Worm (Caenorhabditis elegans) whole organism, L1 larva: ENCODE results near the gene fbxc-36.

Source experiments
- C34B4.2 ChIP-seq: sonication (generic microtip); optimal IDR thresholded peaks from 2 replicates; lab custom pipeline; 2017; ENCODE audit warnings: mild to moderate bottlenecking, missing genetic modification characterization, missing compliant biosample characterization
- F16B12.6 ChIP-seq: fragments of 150-350 bp; optimal IDR thresholded peaks from 2 replicates; lab custom pipeline; 2014; ENCODE audit warnings: missing biosample characterization, missing genetic modification characterization
- Y116A8C.19 ChIP-seq: sonication (generic microtip); optimal IDR thresholded peaks from 2 replicates; lab custom pipeline; 2016; ENCODE audit warnings: missing compliant biosample characterization, missing genetic modification characterization, borderline replicate concordance
- alr-1 ChIP-seq: fragments of 200-800 bp; sonication (Bioruptor generic); optimal IDR thresholded peaks from 2 replicates; lab custom pipeline; 2018; ENCODE audit warnings: borderline replicate concordance, mild to moderate bottlenecking, missing genetic modification characterization, missing compliant biosample characterization
- aly-2 ChIP-seq: fragments of 150-350 bp; optimal IDR thresholded peaks from 2 replicates; lab custom pipeline; 2014; ENCODE audit warnings: missing biosample characterization, missing genetic modification characterization
- ceh-8 ChIP-seq: fragments of 200-800 bp; sonication (Bioruptor generic); optimal IDR thresholded peaks from 2 replicates; lab custom pipeline; 2018; ENCODE audit warnings: mild to moderate bottlenecking, missing genetic modification characterization, moderate library complexity, missing compliant biosample characterization
- ceh-82 ChIP-seq, 3 experiments: fragments of 150-350 bp in 1 of 3; sonication (generic microtip) in 2 of 3; optimal IDR thresholded peaks; 2 replicates each; lab custom pipeline; 2014 to 2017; ENCODE audit warnings: missing biosample characterization in 3 of 3, missing genetic modification characterization in 3 of 3
- ces-1 ChIP-seq: fragments of 150-350 bp; optimal IDR thresholded peaks from 2 replicates; lab custom pipeline; 2014; ENCODE audit warnings: missing biosample characterization, missing genetic modification reagents, missing genetic modification characterization
- dsc-1 ChIP-seq: sonication (generic microtip); optimal IDR thresholded peaks from 2 replicates; lab custom pipeline; 2016; ENCODE audit warnings: mild to moderate bottlenecking, missing genetic modification characterization, missing compliant biosample characterization
- efl-1 ChIP-seq, 4 experiments: fragments of 150-350 bp; optimal IDR thresholded peaks in 3 of 4; peaks in 1 of 4; 1 replicate in 1 of 4; 2 replicates in 3 of 4; lab custom pipeline; 2014; ENCODE audit warnings: missing biosample characterization in 2 of 4, missing genetic modification characterization in 2 of 4, missing genetic modification reagents in 2 of 4
- efl-3 ChIP-seq: fragments of 200-800 bp; sonication (Bioruptor generic); optimal IDR thresholded peaks from 2 replicates; lab custom pipeline; 2018; ENCODE audit warnings: mild to moderate bottlenecking, missing genetic modification characterization, missing compliant biosample characterization
- elt-2 ChIP-seq: sonication (generic microtip); optimal IDR thresholded peaks from 2 replicates; lab custom pipeline; 2016; ENCODE audit warnings: missing genetic modification characterization, mild to moderate bottlenecking, inconsistent platforms, missing compliant biosample characterization, missing genetic modification reagents
- fkh-10 ChIP-seq: sonication (generic microtip); optimal IDR thresholded peaks from 2 replicates; lab custom pipeline; 2017; ENCODE audit warnings: missing biosample characterization, missing genetic modification reagents, missing genetic modification characterization
- fkh-8 ChIP-seq: sonication (generic microtip); optimal IDR thresholded peaks from 2 replicates; lab custom pipeline; 2016; ENCODE audit warnings: mild to moderate bottlenecking, missing genetic modification characterization, missing compliant biosample characterization
- fos-1 ChIP-seq: fragments of 150-350 bp; optimal IDR thresholded peaks from 2 replicates; lab custom pipeline; 2014; ENCODE audit warnings: missing biosample characterization, missing genetic modification characterization
- grh-1 ChIP-seq: fragments of 200-800 bp; sonication (Bioruptor generic); IDR thresholded peaks from 2 replicates; pipeline ENCODE4 v1.3.6; 2022; ENCODE audit warnings: missing genetic modification reagents, missing genetic modification characterization, missing compliant biosample characterization
- hlh-17 ChIP-seq: fragments of 200-800 bp; sonication (Bioruptor generic); optimal IDR thresholded peaks from 2 replicates; lab custom pipeline; 2018; ENCODE audit warnings: missing genetic modification characterization, mild to moderate bottlenecking, missing compliant biosample characterization, moderate library complexity, borderline replicate concordance
- hpl-2 ChIP-seq: fragments of 150-350 bp; optimal IDR thresholded peaks from 2 replicates; lab custom pipeline; 2014; ENCODE audit warnings: missing biosample characterization, missing genetic modification reagents, missing genetic modification characterization
- lin-13 ChIP-seq: fragments of 150-350 bp; optimal IDR thresholded peaks from 2 replicates; lab custom pipeline; 2014; ENCODE audit warnings: missing biosample characterization, missing genetic modification reagents, missing genetic modification characterization
- lin-14 ChIP-seq: fragments of 200-800 bp; sonication (Bioruptor generic); optimal IDR thresholded peaks from 2 replicates; lab custom pipeline; 2018; ENCODE audit warnings: mild to moderate bottlenecking, missing genetic modification characterization, moderate library complexity, missing compliant biosample characterization
- lin-15B ChIP-seq: fragments of 150-350 bp; sonication (generic microtip); optimal IDR thresholded peaks from 3 replicates; lab custom pipeline; 2014; ENCODE audit warnings: missing biosample characterization, missing genetic modification characterization
- lin-35 ChIP-seq, 2 experiments: fragments of 150-350 bp; optimal IDR thresholded peaks; 2 replicates each; lab custom pipeline; 2014; ENCODE audit warnings: missing biosample characterization in 2 of 2, missing genetic modification characterization in 2 of 2, missing genetic modification reagents in 2 of 2
- lir-3 ChIP-seq: sonication (generic microtip); optimal IDR thresholded peaks from 2 replicates; lab custom pipeline; 2016; ENCODE audit warnings: mild to moderate bottlenecking, missing genetic modification characterization, moderate library complexity, missing compliant biosample characterization; ENCODE audit not compliant: poor library complexity
- mef-2 ChIP-seq: fragments of 150-350 bp; optimal IDR thresholded peaks from 2 replicates; lab custom pipeline; 2014; ENCODE audit warnings: missing biosample characterization, missing genetic modification characterization
- nhr-11 ChIP-seq: fragments of 150-350 bp; optimal IDR thresholded peaks from 2 replicates; lab custom pipeline; 2014; ENCODE audit warnings: missing biosample characterization, missing genetic modification characterization
- nhr-19 ChIP-seq: fragments of 200-800 bp; sonication (Bioruptor generic); conservative IDR thresholded peaks from 2 replicates; pipeline ENCODE4 v1.3.6; 2022; ENCODE audit warnings: missing genetic modification characterization, missing compliant biosample characterization
- nhr-71 ChIP-seq: sonication (generic microtip); optimal IDR thresholded peaks from 2 replicates; lab custom pipeline; 2016; ENCODE audit warnings: mild to moderate bottlenecking, missing genetic modification characterization, moderate library complexity, missing compliant biosample characterization
- nhr-76 ChIP-seq: sonication (generic microtip); optimal IDR thresholded peaks from 2 replicates; lab custom pipeline; 2017; ENCODE audit warnings: missing biosample characterization, missing genetic modification characterization
- nhr-77 ChIP-seq: fragments of 150-350 bp; optimal IDR thresholded peaks from 2 replicates; lab custom pipeline; 2014; ENCODE audit warnings: missing biosample characterization, missing genetic modification characterization
- nhr-84 ChIP-seq: sonication (generic microtip); optimal IDR thresholded peaks from 2 replicates; lab custom pipeline; 2017; ENCODE audit warnings: missing biosample characterization, missing genetic modification characterization
- nhr-85 ChIP-seq: sonication (generic microtip); peaks from one replicate; lab custom pipeline; 2016; ENCODE audit warnings: missing genetic modification characterization, inconsistent platforms, missing compliant biosample characterization
- nhr-90 ChIP-seq: sonication (generic microtip); optimal IDR thresholded peaks from 2 replicates; lab custom pipeline; 2016; ENCODE audit warnings: mild to moderate bottlenecking, missing genetic modification characterization, missing compliant biosample characterization; ENCODE audit not compliant: poor library complexity
- skn-1 ChIP-seq: fragments of 150-350 bp; optimal IDR thresholded peaks from 2 replicates; lab custom pipeline; 2014; ENCODE audit warnings: missing biosample characterization, missing genetic modification characterization
- snpc-4 ChIP-seq: fragments of 150-350 bp; optimal IDR thresholded peaks from 2 replicates; lab custom pipeline; 2014; ENCODE audit warnings: missing biosample characterization, missing genetic modification characterization
- snu-23 ChIP-seq: sonication (generic microtip); optimal IDR thresholded peaks from 2 replicates; lab custom pipeline; 2016; ENCODE audit warnings: missing genetic modification characterization, missing compliant biosample characterization
- tbx-2 ChIP-seq: sonication (generic microtip); optimal IDR thresholded peaks from 2 replicates; lab custom pipeline; 2016; ENCODE audit warnings: missing genetic modification characterization, missing compliant biosample characterization
- tlp-1 ChIP-seq: fragments of 150-350 bp; optimal IDR thresholded peaks from 2 replicates; lab custom pipeline; 2014; ENCODE audit warnings: missing biosample characterization, missing genetic modification characterization
- vab-15 ChIP-seq: sonication (generic microtip); optimal IDR thresholded peaks from 2 replicates; lab custom pipeline; 2017; ENCODE audit warnings: missing genotype, mild to moderate bottlenecking, missing genetic modification characterization, missing compliant biosample characterization
- xbp-1 ChIP-seq: sonication (generic microtip); optimal IDR thresholded peaks from 2 replicates; lab custom pipeline; 2016; ENCODE audit warnings: missing genetic modification characterization, missing compliant biosample characterization
- zip-4 ChIP-seq: fragments of 200-800 bp; sonication (Bioruptor generic); optimal IDR thresholded peaks from 2 replicates; lab custom pipeline; 2018; ENCODE audit warnings: mild to moderate bottlenecking, missing genetic modification characterization, moderate library complexity, missing compliant biosample characterization

The fbxc-36 gene

ce11 chrII:950374-950773, 9.6 kb downstream of the fbxc-36 start (continued):
- TF ChIP-seq lin-14 (GFP tag; lab: Kevin White, UChicago), result peak; percentile 56
- TF ChIP-seq fos-1, result no peak
- TF ChIP-seq nhr-19 (GFP tag; lab: Robert Waterston, UW), result no peak
- no peak for TF ChIP-seq tbx-2
- TF ChIP-seq skn-1 (tag; lab: Kevin White, UChicago), result no peak
- peak; percentile 48 for TF ChIP-seq zip-4 (GFP tag; lab: Kevin White, UChicago)
- TF ChIP-seq lir-3, result no peak

ce11 chrII:953052-953451, 12.3 kb downstream of the fbxc-36 start:
- peak; percentile 31 for TF ChIP-seq lin-14 (GFP tag; lab: Kevin White, UChicago)
- peak; percentile 9 for TF ChIP-seq fkh-8 (tag; lab: Kevin White, UChicago)
- no peak for TF ChIP-seq efl-1 (optimal IDR thresholded peaks at IDR 0.05; lab: Kevin White, UChicago)
- TF ChIP-seq efl-1 (GFP tag; optimal IDR thresholded peaks at IDR 0.05 in 1 of 2; lab: Kevin White, UChicago), result peak in 1 of 2 experiments; percentile 59
- TF ChIP-seq nhr-90, result no peak
- TF ChIP-seq C34B4.2 (tag; lab: Kevin White, UChicago), result no peak
- peak in 1 of 3 experiments; percentile 5 for TF ChIP-seq ceh-82 (tag; optimal IDR thresholded peaks at IDR 0.05; lab: Kevin White, UChicago)
- TF ChIP-seq ces-1, result no peak

ce11 chrII:954626-955025, 13.8 kb downstream of the fbxc-36 start, which contains the start of gene fbxc-7:
Gene fbxc-7, plus strand, starts transcription at chrII:954926.
- peak; percentile 15 for TF ChIP-seq elt-2 (tag; lab: Kevin White, UChicago)
- TF ChIP-seq, all 84 proteins: peak for 1; not testable (repeated sequence) for 83

ce11 chrII:958618-959017, 17.8 kb downstream of the fbxc-36 start, which contains the start of gene sdz-4:
Gene sdz-4, plus strand, starts transcription at chrII:958918.
- no peak for TF ChIP-seq nhr-85 (tag; lab: Kevin White, UChicago)
- no peak for TF ChIP-seq tlp-1 (tag; lab: Kevin White, UChicago)
- no peak for TF ChIP-seq tbx-2
- TF ChIP-seq fkh-10 (GFP tag; lab: Kevin White, UChicago), result no peak
- no peak for TF ChIP-seq lin-14 (GFP tag; lab: Kevin White, UChicago)
- no peak for TF ChIP-seq efl-3 (GFP tag; lab: Kevin White, UChicago)
- no peak for TF ChIP-seq mef-2 (tag; lab: Kevin White, UChicago)
- TF ChIP-seq nhr-19 (GFP tag; lab: Robert Waterston, UW), result no peak
- TF ChIP-seq nhr-71, result no peak
- no peak for TF ChIP-seq xbp-1 (tag; lab: Kevin White, UChicago)
- TF ChIP-seq dsc-1, result no peak

ce11 chrII:960218-960617, 19.4 kb downstream of the fbxc-36 start, which contains the start of the genes C32B5.18 and C32B5.7:
Gene C32B5.18, plus strand, starts transcription at chrII:960518.
Gene C32B5.7, plus strand, starts transcription at chrII:960528.
- TF ChIP-seq dsc-1 (no peak), lin-13 (GFP tag; lab: Kevin White, UChicago) (no peak), lir-3 (no peak), aly-2 (tag; lab: Kevin White, UChicago) (no peak), lin-35 (GFP tag; optimal IDR thresholded peaks at IDR 0.05; lab: Kevin White, UChicago) (no peak)

- TF ChIP-seq alr-1, result no peak
- no peak for TF ChIP-seq snu-23 (GFP tag; lab: Kevin White, UChicago)
- TF ChIP-seq nhr-84, result no peak
- TF ChIP-seq grh-1, result no peak
- TF ChIP-seq F16B12.6 (tag; lab: Kevin White, UChicago), result no peak
- no peak for TF ChIP-seq hpl-2 (GFP tag; lab: Kevin White, UChicago)
- no peak for TF ChIP-seq lin-15B (tag; lab: Kevin White, UChicago)
- TF ChIP-seq nhr-76 (tag; lab: Kevin White, UChicago), result no peak
- no peak for TF ChIP-seq nhr-11 (tag; lab: Kevin White, UChicago)
- no peak for TF ChIP-seq lin-13 (GFP tag; lab: Kevin White, UChicago)
- TF ChIP-seq ceh-8 (GFP tag; lab: Kevin White, UChicago), result no peak
- no peak for TF ChIP-seq fkh-10 (GFP tag; lab: Kevin White, UChicago)
- TF ChIP-seq hlh-17 (GFP tag; lab: Kevin White, UChicago), result no peak
- no peak for TF ChIP-seq Y116A8C.19 (tag; lab: Kevin White, UChicago)
- TF ChIP-seq snpc-4 (tag; lab: Kevin White, UChicago), result no peak
- no peak for TF ChIP-seq nhr-90
- no peak for TF ChIP-seq zip-4 (GFP tag; lab: Kevin White, UChicago)
- no peak for TF ChIP-seq elt-2 (tag; lab: Kevin White, UChicago)
- TF ChIP-seq nhr-77 (tag; lab: Kevin White, UChicago), result no peak
- TF ChIP-seq vab-15 (tag; lab: Kevin White, UChicago), result no peak
These were observed 21.2 kb downstream of the fbxc-36 start, which contains the start of gene C32B5.13 for ce11 chrII:961961-962360. Gene C32B5.13, minus strand, starts transcription at chrII:962061.
